Worm (Caenorhabditis elegans): ENCODE results near the gene idpc-4.

The idpc-4 gene

ce11 chrV:9625122-9625521 lies at the start of gene idpc-4:
TSS of gene idpc-4 (plus strand) at chrV:9625422.
- TF ChIP-seq klf-2 (GFP tag; conservative IDR thresholded peaks at IDR 0.05): no peak
- TF ChIP-seq T22C8.4 (GFP tag; IDR thresholded peaks at IDR 0.05): no peak
- TF ChIP-seq ref-1 (GFP tag; conservative IDR thresholded peaks at IDR 0.05): no peak
- no peak for TF ChIP-seq med-1 (GFP tag; optimal IDR thresholded peaks at IDR 0.05; ENCODE audit: insufficient read depth)
- TF ChIP-seq cog-1 (tag; optimal IDR thresholded peaks at IDR 0.05): no peak
- no peak for TF ChIP-seq tab-1 (GFP tag; IDR thresholded peaks at IDR 0.05)
- no peak for TF ChIP-seq ztf-23 (GFP tag; IDR thresholded peaks at IDR 0.05)
- no peak for TF ChIP-seq ztf-29 (GFP tag; IDR thresholded peaks at IDR 0.05)
- TF ChIP-seq flt-1 (GFP tag; IDR thresholded peaks at IDR 0.05): no peak

- TF ChIP-seq ztf-29 (GFP tag; IDR thresholded peaks at IDR 0.05) (no peak), ref-1 (GFP tag; conservative IDR thresholded peaks at IDR 0.05) (no peak), cog-1 (tag; optimal IDR thresholded peaks at IDR 0.05) (no peak), flt-1 (GFP tag; IDR thresholded peaks at IDR 0.05) (no peak), tab-1 (GFP tag; IDR thresholded peaks at IDR 0.05) (no peak), ztf-23 (GFP tag; IDR thresholded peaks at IDR 0.05) (no peak)
Measured at ce11 chrV:9576991-9577390, 48.2 kb upstream of the idpc-4 start, which contains the start of gene F25B3.2. TSS of gene F25B3.2 (plus strand) at chrV:9577291.

- TF ChIP-seq tab-1 (GFP tag; IDR thresholded peaks at IDR 0.05) (no peak), med-1 (GFP tag; optimal IDR thresholded peaks at IDR 0.05; ENCODE audit: insufficient read depth) (peak; percentile 89), klf-2 (GFP tag; conservative IDR thresholded peaks at IDR 0.05) (0 out of 2 replicates have a peak, but pooled peaks have one; percentile 34), ztf-23 (GFP tag; IDR thresholded peaks at IDR 0.05) (peak; percentile 82), ref-1 (GFP tag; conservative IDR thresholded peaks at IDR 0.05) (no peak), flt-1 (GFP tag; IDR thresholded peaks at IDR 0.05) (peak; percentile 84), T22C8.4 (GFP tag; IDR thresholded peaks at IDR 0.05) (no peak), ztf-29 (GFP tag; IDR thresholded peaks at IDR 0.05) (peak; percentile 80; the same call in 1 of the 2 replicates), cog-1 (tag; optimal IDR thresholded peaks at IDR 0.05) (peak; percentile 55)
Measured at ce11 chrV:9582594-9583322, 42.5 kb upstream of the idpc-4 start, which contains the start of gene rtfo-1. TSS of gene rtfo-1 (minus strand) at chrV:9582644.

ce11 chrV:9583323-9583644 lies 41.9 kb upstream of the idpc-4 start, which contains the start of gene K09G1.1:
TSS of gene K09G1.1 (plus strand) at chrV:9583545.
- no peak for TF ChIP-seq ztf-29 (GFP tag; IDR thresholded peaks at IDR 0.05)
- no peak for TF ChIP-seq tab-1 (GFP tag; IDR thresholded peaks at IDR 0.05)

- no peak for TF ChIP-seq ref-1 (GFP tag; conservative IDR thresholded peaks at IDR 0.05)
- no peak for TF ChIP-seq med-1 (GFP tag; optimal IDR thresholded peaks at IDR 0.05; ENCODE audit: insufficient read depth)
- no peak for TF ChIP-seq ztf-29 (GFP tag; IDR thresholded peaks at IDR 0.05)
- TF ChIP-seq cog-1 (tag; optimal IDR thresholded peaks at IDR 0.05): no peak
- TF ChIP-seq T22C8.4 (GFP tag; IDR thresholded peaks at IDR 0.05): no peak
- no peak for TF ChIP-seq tab-1 (GFP tag; IDR thresholded peaks at IDR 0.05)
- TF ChIP-seq ztf-23 (GFP tag; IDR thresholded peaks at IDR 0.05): no peak
- no peak for TF ChIP-seq flt-1 (GFP tag; IDR thresholded peaks at IDR 0.05)
- no peak for TF ChIP-seq klf-2 (GFP tag; conservative IDR thresholded peaks at IDR 0.05)
Measured at ce11 chrV:9584263-9584662, 41.0 kb upstream of the idpc-4 start.

ce11 chrV:9587619-9588018 lies 37.6 kb upstream of the idpc-4 start:
- TF ChIP-seq med-1 (GFP tag; optimal IDR thresholded peaks at IDR 0.05; ENCODE audit: insufficient read depth): no peak
- no peak for TF ChIP-seq ztf-29 (GFP tag; IDR thresholded peaks at IDR 0.05)
- TF ChIP-seq klf-2 (GFP tag; conservative IDR thresholded peaks at IDR 0.05): no peak
- TF ChIP-seq ref-1 (GFP tag; conservative IDR thresholded peaks at IDR 0.05): no peak

ce11 chrV:9588574-9588973 lies 36.6 kb upstream of the idpc-4 start:
- TF ChIP-seq flt-1 (GFP tag; IDR thresholded peaks at IDR 0.05) (no peak), klf-2 (GFP tag; conservative IDR thresholded peaks at IDR 0.05) (no peak), ztf-29 (GFP tag; IDR thresholded peaks at IDR 0.05) (no peak), ref-1 (GFP tag; conservative IDR thresholded peaks at IDR 0.05) (no peak), ztf-23 (GFP tag; IDR thresholded peaks at IDR 0.05) (no peak), med-1 (GFP tag; optimal IDR thresholded peaks at IDR 0.05; ENCODE audit: insufficient read depth) (no peak), cog-1 (tag; optimal IDR thresholded peaks at IDR 0.05) (no peak), T22C8.4 (GFP tag; IDR thresholded peaks at IDR 0.05) (no peak), tab-1 (GFP tag; IDR thresholded peaks at IDR 0.05) (no peak)

ce11 chrV:9590317-9590716 lies 34.9 kb upstream of the idpc-4 start, which contains the start of gene K09G1.2:
TSS of gene K09G1.2 (plus strand) at chrV:9590617.
- TF ChIP-seq ztf-29 (GFP tag; IDR thresholded peaks at IDR 0.05): no peak
- TF ChIP-seq T22C8.4 (GFP tag; IDR thresholded peaks at IDR 0.05): no peak
- TF ChIP-seq med-1 (GFP tag; optimal IDR thresholded peaks at IDR 0.05; ENCODE audit: insufficient read depth): no peak
- no peak for TF ChIP-seq ref-1 (GFP tag; conservative IDR thresholded peaks at IDR 0.05)
- TF ChIP-seq tab-1 (GFP tag; IDR thresholded peaks at IDR 0.05): no peak
- TF ChIP-seq cog-1 (tag; optimal IDR thresholded peaks at IDR 0.05): no peak
- no peak for TF ChIP-seq flt-1 (GFP tag; IDR thresholded peaks at IDR 0.05)
- no peak for TF ChIP-seq ztf-23 (GFP tag; IDR thresholded peaks at IDR 0.05)
- no peak for TF ChIP-seq klf-2 (GFP tag; conservative IDR thresholded peaks at IDR 0.05)

- peak; percentile 75; the same call in 1 of the 2 replicates for TF ChIP-seq flt-1 (GFP tag; IDR thresholded peaks at IDR 0.05)
Measured at ce11 chrV:9603488-9603887, 21.7 kb upstream of the idpc-4 start.

- TF ChIP-seq T22C8.4 (GFP tag; IDR thresholded peaks at IDR 0.05) (no peak), ztf-29 (GFP tag; IDR thresholded peaks at IDR 0.05) (no peak), ref-1 (GFP tag; conservative IDR thresholded peaks at IDR 0.05) (no peak), cog-1 (tag; optimal IDR thresholded peaks at IDR 0.05) (no peak), klf-2 (GFP tag; conservative IDR thresholded peaks at IDR 0.05) (no peak), ztf-23 (GFP tag; IDR thresholded peaks at IDR 0.05) (no peak), med-1 (GFP tag; optimal IDR thresholded peaks at IDR 0.05; ENCODE audit: insufficient read depth) (no peak), tab-1 (GFP tag; IDR thresholded peaks at IDR 0.05) (no peak), flt-1 (GFP tag; IDR thresholded peaks at IDR 0.05) (no peak)
Measured at ce11 chrV:9608256-9608655, 17.0 kb upstream of the idpc-4 start, which contains the start of gene dop-2. TSS of gene dop-2 (plus strand) at chrV:9608556.

Measured in whole organism, midembryonic.